Worm (Caenorhabditis elegans) whole organism, young adult: ENCODE results near the gene fbxa-4.

Experiments used
- F55B11.4 ChIP-seq: sonication (generic microtip); optimal IDR thresholded peaks from 2 replicates; lab custom pipeline; 2016; ENCODE audit warnings: missing compliant biosample characterization, missing genetic modification characterization, borderline replicate concordance; ENCODE audit not compliant: insufficient read depth
- F57C9.4 ChIP-seq: sonication (generic microtip); optimal IDR thresholded peaks from 2 replicates; lab custom pipeline; 2017; ENCODE audit warnings: mild to moderate bottlenecking, missing genetic modification characterization, missing compliant biosample characterization
- ama-1 ChIP-seq, 3 experiments: fragments of 150-350 bp in 1 of 3; sonication (generic microtip) in 2 of 3; optimal IDR thresholded peaks; 2 replicates each; lab custom pipeline; 2014 to 2018; ENCODE audit warnings: missing biosample characterization in 2 of 3, missing genetic modification characterization in 2 of 3, missing genetic modification reagents in 2 of 3
- bed-2 ChIP-seq: fragments of 200-800 bp; sonication (Bioruptor generic); IDR thresholded peaks from 2 replicates; pipeline ENCODE4 v1.3.6; 2022; ENCODE audit warnings: missing genetic modification reagents, missing genetic modification characterization, missing compliant biosample characterization
- lin-54 ChIP-seq: fragments of 200-800 bp; sonication (Bioruptor generic); optimal IDR thresholded peaks from 2 replicates; lab custom pipeline; 2018; ENCODE audit warnings: mild to moderate bottlenecking, missing genetic modification characterization, missing compliant biosample characterization
- lir-1 ChIP-seq: fragments of 200-800 bp; sonication (Bioruptor generic); conservative IDR thresholded peaks from 2 replicates; pipeline ENCODE4 v1.3.6; 2022; ENCODE audit warnings: missing genetic modification reagents, missing genetic modification characterization, missing compliant biosample characterization
- mcd-1 ChIP-seq: fragments of 200-800 bp; sonication (Bioruptor generic); IDR thresholded peaks from 2 replicates; pipeline ENCODE4 v1.3.6; 2022; ENCODE audit warnings: missing genetic modification reagents, missing genetic modification characterization, missing compliant biosample characterization
- pha-4 ChIP-seq: fragments of 150-350 bp; sonication (generic microtip); optimal IDR thresholded peaks from 2 replicates; lab custom pipeline; 2014; ENCODE audit warnings: missing biosample characterization, missing genetic modification reagents, missing genetic modification characterization

DNA sequence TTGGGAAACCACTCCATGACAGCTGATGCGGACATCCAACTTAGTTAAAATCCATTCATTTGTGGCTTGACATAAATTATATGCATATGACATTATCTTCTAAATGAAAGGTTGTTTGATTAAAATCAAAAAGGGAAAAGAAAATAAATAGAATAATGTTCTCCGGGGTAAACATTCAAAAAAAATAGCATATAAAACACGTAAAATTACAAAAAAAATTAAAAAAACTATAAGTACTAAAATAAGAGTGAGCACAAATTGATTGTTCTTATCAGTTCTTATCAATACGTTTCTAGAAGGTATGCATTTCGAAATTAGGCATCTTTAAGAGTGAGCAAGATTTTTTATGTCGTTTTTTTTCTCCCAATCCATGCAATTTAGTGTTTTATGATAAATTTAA is 2.7 kb downstream of the fbxa-4 start, which contains the start of gene fbxa-182:
- TF ChIP-seq bed-2 (GFP tag; lab: Robert Waterston, UW), result no peak
- TF ChIP-seq mcd-1 (GFP tag; lab: Robert Waterston, UW), result no peak
- TF ChIP-seq lin-54 (GFP tag; lab: Kevin White, UChicago), result no peak
- TF ChIP-seq F57C9.4 (tag; lab: Kevin White, UChicago), result no peak
- TF ChIP-seq pha-4 (tag; lab: Kevin White, UChicago), result no peak
- TF ChIP-seq F55B11.4 (tag; lab: Kevin White, UChicago), result no peak
- no peak for TF ChIP-seq lir-1 (GFP tag; lab: Robert Waterston, UW)
- TF ChIP-seq ama-1 (optimal IDR thresholded peaks at IDR 0.05; lab: Kevin White, UChicago), result no peak
- no peak for TF ChIP-seq ama-1 (GFP tag; optimal IDR thresholded peaks at IDR 0.05; lab: Kevin White, UChicago)
